Worm (Caenorhabditis elegans) whole organism, mixed stage, embryonic: ENCODE data around the gene rps-16.

Source experiments
- drap-1 ChIP-seq: fragments of 200-800 bp; sonication (Bioruptor generic); optimal IDR thresholded peaks from 3 replicates; lab custom pipeline; 2018; ENCODE audit warnings: mild to moderate bottlenecking, missing genetic modification characterization, missing compliant biosample characterization
- lin-13 ChIP-seq: fragments of 150-350 bp; optimal IDR thresholded peaks from 2 replicates; lab custom pipeline; 2014; ENCODE audit warnings: missing biosample characterization, missing genetic modification characterization
- unc-39 ChIP-seq: fragments of 150-350 bp; optimal IDR thresholded peaks from 2 replicates; lab custom pipeline; 2014; ENCODE audit warnings: missing biosample characterization, missing genetic modification characterization

DNA sequence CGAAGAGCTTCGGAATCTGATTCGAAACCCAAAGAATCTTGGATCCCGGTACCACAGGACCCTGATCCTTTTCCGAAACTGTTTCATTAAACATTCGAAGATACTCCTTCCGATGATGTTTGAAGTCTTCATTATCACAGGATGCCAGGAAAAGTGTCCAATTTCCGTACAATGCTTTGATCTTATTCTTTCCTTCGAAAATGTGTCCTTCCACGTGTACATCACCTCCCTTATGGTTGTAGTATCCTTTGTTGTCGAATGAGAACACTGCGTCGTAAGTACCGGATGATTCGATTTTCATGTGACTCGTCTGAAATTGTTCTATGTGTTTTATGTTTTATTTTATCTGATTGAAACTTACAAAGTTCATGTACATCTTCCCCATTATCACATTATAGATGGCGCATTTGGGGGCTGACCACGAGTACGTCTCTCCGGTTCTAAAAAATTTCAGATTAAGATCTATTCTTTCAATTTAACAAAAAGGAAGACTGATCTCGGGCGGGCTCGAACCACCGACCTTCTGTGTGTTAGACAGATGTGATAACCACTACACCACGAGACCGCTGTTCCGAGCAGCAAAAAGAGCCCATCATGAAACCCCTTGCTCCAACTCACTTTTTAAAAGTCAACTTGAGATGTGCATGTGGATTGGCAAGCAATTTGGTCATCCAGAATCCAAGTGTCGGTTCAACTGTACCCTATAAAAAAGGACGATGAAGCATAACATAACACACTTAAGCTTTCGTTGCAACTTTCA is 12.4 kb upstream of the rps-16 start:
- TF ChIP-seq drap-1 (no peak), lin-13 (tag; lab: Kevin White, UChicago) (no peak), unc-39 (tag; lab: Kevin White, UChicago) (no peak)
